Worm (Caenorhabditis elegans) whole organism, L2 larva: Measurements from ENCODE around the gene kcc-3.
A peak's percentile ranks its signal among the peaks of the same experiment; 100 is the strongest.

Source experiments
- C34F6.9 ChIP-seq: fragments of 150-350 bp; optimal IDR thresholded peaks from 2 replicates; lab custom pipeline; 2014; ENCODE audit warnings: missing biosample characterization, missing genetic modification characterization
- F13H6.1 ChIP-seq: sonication (generic microtip); optimal IDR thresholded peaks from 2 replicates; lab custom pipeline; 2016; ENCODE audit warnings: missing genetic modification characterization, missing compliant biosample characterization
- alr-1 ChIP-seq: fragments of 150-350 bp; optimal IDR thresholded peaks from 2 replicates; lab custom pipeline; 2014; ENCODE audit warnings: missing biosample characterization, missing genetic modification characterization
- aly-2 ChIP-seq: fragments of 150-350 bp; optimal IDR thresholded peaks from 2 replicates; lab custom pipeline; 2014; ENCODE audit warnings: missing biosample characterization, missing genetic modification characterization
- blmp-1 ChIP-seq: sonication (generic microtip); optimal IDR thresholded peaks from 2 replicates; lab custom pipeline; 2017; ENCODE audit warnings: missing genetic modification characterization, mild to moderate bottlenecking, missing compliant biosample characterization, antibody characterized with exemption, moderate library complexity; ENCODE audit not compliant: insufficient read depth
- ceh-82 ChIP-seq: fragments of 150-350 bp; optimal IDR thresholded peaks from 2 replicates; lab custom pipeline; 2014; ENCODE audit warnings: missing biosample characterization, missing genetic modification characterization
- crh-2 ChIP-seq: sonication (generic microtip); optimal IDR thresholded peaks from 2 replicates; lab custom pipeline; 2017; ENCODE audit warnings: missing biosample characterization, missing genetic modification characterization
- dmd-4 ChIP-seq: sonication (generic microtip); optimal IDR thresholded peaks from 2 replicates; lab custom pipeline; 2017; ENCODE audit warnings: missing biosample characterization, missing genetic modification characterization
- egl-27 ChIP-seq: sonication (generic microtip); optimal IDR thresholded peaks from 3 replicates; lab custom pipeline; 2017; ENCODE audit warnings: missing biosample characterization, missing genetic modification reagents, missing genetic modification characterization
- elt-1 ChIP-seq: fragments of 150-350 bp; optimal IDR thresholded peaks from 2 replicates; lab custom pipeline; 2014; ENCODE audit warnings: missing biosample characterization, missing genetic modification characterization
- elt-3 ChIP-seq: sonication (generic microtip); optimal IDR thresholded peaks from 2 replicates; lab custom pipeline; 2017; ENCODE audit warnings: missing biosample characterization, missing genetic modification characterization
- fos-1 ChIP-seq: fragments of 150-350 bp; optimal IDR thresholded peaks from 2 replicates; lab custom pipeline; 2014; ENCODE audit warnings: missing biosample characterization, missing genetic modification characterization
- gmeb-1 ChIP-seq: fragments of 150-350 bp; optimal IDR thresholded peaks from 2 replicates; lab custom pipeline; 2014; ENCODE audit warnings: missing biosample characterization, missing genetic modification characterization
- lin-11 ChIP-seq: fragments of 150-350 bp; sonication (generic microtip); optimal IDR thresholded peaks from 2 replicates; lab custom pipeline; 2014; ENCODE audit warnings: missing biosample characterization, missing genetic modification characterization, inconsistent platforms, mixed read lengths
- lin-39 ChIP-seq: fragments of 150-350 bp; optimal IDR thresholded peaks from 2 replicates; lab custom pipeline; 2014; ENCODE audit warnings: missing biosample characterization, missing genetic modification reagents, missing genetic modification characterization
- lsy-2 ChIP-seq, 2 experiments: fragments of 150-350 bp in 1 of 2; sonication (generic microtip) in 1 of 2; optimal IDR thresholded peaks; 2 replicates each; lab custom pipeline; 2014 to 2017; ENCODE audit warnings: missing biosample characterization in 2 of 2, missing genetic modification characterization in 2 of 2
- mab-5 ChIP-seq: fragments of 150-350 bp; optimal IDR thresholded peaks from 2 replicates; lab custom pipeline; 2014; ENCODE audit warnings: missing biosample characterization, missing genetic modification characterization
- mbf-1 ChIP-seq: sonication (generic microtip); optimal IDR thresholded peaks from 2 replicates; lab custom pipeline; 2017; ENCODE audit warnings: missing biosample characterization, missing genetic modification characterization
- mdl-1 ChIP-seq, 2 experiments: fragments of 150-350 bp in 1 of 2; sonication (generic microtip) in 1 of 2; optimal IDR thresholded peaks; 2 replicates each; lab custom pipeline; 2017; ENCODE audit warnings: missing biosample characterization in 2 of 2, missing genetic modification characterization in 2 of 2
- nhr-10 ChIP-seq: sonication (generic microtip); optimal IDR thresholded peaks from 2 replicates; lab custom pipeline; 2017; ENCODE audit warnings: missing biosample characterization, missing genetic modification characterization
- nhr-11 ChIP-seq: fragments of 150-350 bp; optimal IDR thresholded peaks from 2 replicates; lab custom pipeline; 2014; ENCODE audit warnings: missing biosample characterization, missing genetic modification characterization
- nhr-12 ChIP-seq: fragments of 150-350 bp; optimal IDR thresholded peaks from 2 replicates; lab custom pipeline; 2014; ENCODE audit warnings: missing biosample characterization, missing genetic modification characterization
- nhr-129 ChIP-seq: fragments of 150-350 bp; optimal IDR thresholded peaks from 2 replicates; lab custom pipeline; 2014; ENCODE audit warnings: missing biosample characterization, missing genetic modification characterization
- nhr-23 ChIP-seq: fragments of 150-350 bp; optimal IDR thresholded peaks from 2 replicates; lab custom pipeline; 2014; ENCODE audit warnings: missing biosample characterization, missing genetic modification reagents, missing genetic modification characterization
- nhr-237 ChIP-seq: fragments of 150-350 bp; optimal IDR thresholded peaks from 2 replicates; lab custom pipeline; 2014; ENCODE audit warnings: missing biosample characterization, missing genetic modification characterization
- nhr-25 ChIP-seq: fragments of 150-350 bp; sonication (generic microtip); optimal IDR thresholded peaks from 3 replicates; lab custom pipeline; 2014; ENCODE audit warnings: missing biosample characterization, missing genetic modification characterization
- nhr-6 ChIP-seq: fragments of 150-350 bp; optimal IDR thresholded peaks from 2 replicates; lab custom pipeline; 2014; ENCODE audit warnings: missing biosample characterization, missing genetic modification characterization
- nhr-77 ChIP-seq: fragments of 150-350 bp; optimal IDR thresholded peaks from 2 replicates; lab custom pipeline; 2014; ENCODE audit warnings: missing biosample characterization, missing genetic modification characterization
- peb-1 ChIP-seq: fragments of 150-350 bp; optimal IDR thresholded peaks from 2 replicates; lab custom pipeline; 2014; ENCODE audit warnings: missing biosample characterization, missing genetic modification characterization
- sem-4 ChIP-seq: fragments of 150-350 bp; optimal IDR thresholded peaks from 2 replicates; lab custom pipeline; 2014; ENCODE audit warnings: missing biosample characterization, missing genetic modification reagents, missing genetic modification characterization
- skn-1 ChIP-seq: sonication (generic microtip); optimal IDR thresholded peaks from 2 replicates; lab custom pipeline; 2017; ENCODE audit warnings: missing biosample characterization, missing genetic modification characterization
- sma-9 ChIP-seq, 2 experiments: fragments of 150-350 bp in 1 of 2; sonication (generic microtip) in 1 of 2; optimal IDR thresholded peaks; 2 replicates each; lab custom pipeline; 2014 to 2016; ENCODE audit warnings: missing genetic modification characterization in 2 of 2, mild to moderate bottlenecking in 1 of 2, missing biosample characterization in 1 of 2, missing compliant biosample characterization in 1 of 2, missing genetic modification reagents in 1 of 2, moderate library complexity in 1 of 2
- unc-39 ChIP-seq: fragments of 150-350 bp; optimal IDR thresholded peaks from 2 replicates; lab custom pipeline; 2014; ENCODE audit warnings: missing biosample characterization, missing genetic modification characterization
- unc-55 ChIP-seq: fragments of 150-350 bp; sonication (generic microtip); optimal IDR thresholded peaks from 3 replicates; lab custom pipeline; 2014; ENCODE audit warnings: missing biosample characterization, missing genetic modification reagents, missing genetic modification characterization
- zag-1 ChIP-seq: fragments of 150-350 bp; optimal IDR thresholded peaks from 2 replicates; lab custom pipeline; 2014; ENCODE audit warnings: missing biosample characterization, missing genetic modification characterization
- ztf-1 ChIP-seq: fragments of 200-800 bp; sonication (Bioruptor generic); conservative IDR thresholded peaks from 2 replicates; pipeline ENCODE4 v1.3.6; 2022; ENCODE audit warnings: missing genetic modification characterization, missing compliant biosample characterization
- ztf-4 ChIP-seq: fragments of 150-350 bp; optimal IDR thresholded peaks from 2 replicates; lab custom pipeline; 2014; ENCODE audit warnings: missing biosample characterization, missing genetic modification characterization

kcc-3 gene

DNA sequence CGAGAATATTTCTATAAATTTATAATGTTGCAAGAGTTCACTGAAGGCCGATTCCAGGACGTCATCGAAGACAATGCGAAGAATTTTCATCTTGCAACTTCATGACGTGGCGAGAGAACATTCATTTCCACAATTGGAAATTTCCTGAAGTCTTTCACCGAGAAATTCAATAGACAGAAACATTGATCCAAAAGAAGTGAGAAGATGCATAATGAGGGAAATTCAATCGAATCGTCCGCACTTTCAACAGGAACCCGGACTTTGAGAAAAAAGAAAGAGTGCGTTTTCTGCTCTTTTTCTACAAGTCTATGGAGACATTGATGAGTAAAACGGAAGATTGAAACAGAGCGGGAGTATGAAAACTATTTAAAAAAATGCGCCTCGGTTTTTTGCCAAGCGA lies 35.2 kb upstream of the kcc-3 start:
- no peak for TF ChIP-seq ztf-4
- TF ChIP-seq skn-1, result no peak
- no peak for TF ChIP-seq crh-2 (tag; lab: Kevin White, UChicago)
- no peak for TF ChIP-seq elt-1 (tag; lab: Kevin White, UChicago)
- no peak for TF ChIP-seq fos-1 (tag; lab: Kevin White, UChicago)
- TF ChIP-seq nhr-12 (tag; lab: Kevin White, UChicago), result no peak
- no peak for TF ChIP-seq lin-11
- TF ChIP-seq mab-5 (tag; lab: Kevin White, UChicago), result no peak
- TF ChIP-seq aly-2 (tag; lab: Kevin White, UChicago), result no peak
- TF ChIP-seq elt-3 (tag; lab: Kevin White, UChicago), result no peak
- no peak for TF ChIP-seq mdl-1 (tag; optimal IDR thresholded peaks at IDR 0.05; lab: Kevin White, UChicago)
- no peak for TF ChIP-seq ztf-1
- no peak for TF ChIP-seq lin-39
- TF ChIP-seq nhr-25 (tag; lab: Kevin White, UChicago), result no peak
- TF ChIP-seq gmeb-1 (tag; lab: Kevin White, UChicago), result no peak
- no peak for TF ChIP-seq nhr-129 (tag; lab: Kevin White, UChicago)
- no peak for TF ChIP-seq lsy-2 (tag; optimal IDR thresholded peaks at IDR 0.05; lab: Kevin White, UChicago)
- no peak for TF ChIP-seq nhr-6 (tag; lab: Kevin White, UChicago)
- no peak for TF ChIP-seq unc-39 (tag; lab: Kevin White, UChicago)
- no peak for TF ChIP-seq ceh-82 (tag; lab: Kevin White, UChicago)

- peak; percentile 8 for TF ChIP-seq unc-55
- TF ChIP-seq alr-1 (tag; lab: Kevin White, UChicago), result no peak
- no peak for TF ChIP-seq ceh-82 (tag; lab: Kevin White, UChicago)
- TF ChIP-seq nhr-23 (tag; lab: Kevin White, UChicago), result no peak
- no peak for TF ChIP-seq ztf-1
- TF ChIP-seq nhr-6 (tag; lab: Kevin White, UChicago), result no peak
- no peak for TF ChIP-seq F13H6.1
Observed at ce11 chrII:7465519-7465918, 31.4 kb upstream of the kcc-3 start, which contains the start of gene sro-1. TSS of gene sro-1 (minus strand) at chrII:7465619.

DNA sequence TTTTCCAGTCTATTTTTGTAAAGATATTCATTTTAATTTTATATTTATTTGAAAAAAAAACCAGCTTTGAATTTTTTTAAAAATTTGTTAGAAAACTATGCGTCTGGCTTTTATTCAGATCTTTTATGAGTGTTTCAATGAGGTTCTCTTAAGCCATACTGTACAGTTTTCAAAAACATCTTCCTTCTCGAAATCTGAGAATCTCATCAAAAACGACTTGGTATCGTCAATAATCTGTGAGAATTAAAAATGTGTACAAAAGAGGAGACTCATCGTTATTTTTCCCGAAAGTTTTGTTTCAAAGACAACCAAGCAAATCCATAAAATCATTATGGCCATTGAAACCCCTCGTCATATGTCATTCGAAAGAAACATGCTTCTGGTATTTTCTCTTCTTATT lies 25.1 kb upstream of the kcc-3 start, which contains the start of gene D1022.2:
Gene D1022.2, plus strand, starts transcription at position 301 of the 400 bp plus-strand sequence.
- TF ChIP-seq elt-3 (tag; lab: Kevin White, UChicago), result no peak
- no peak for TF ChIP-seq mbf-1
- TF ChIP-seq zag-1 (tag; lab: Kevin White, UChicago), result no peak
- TF ChIP-seq blmp-1 (tag; lab: Kevin White, UChicago), result no peak
- TF ChIP-seq peb-1, result no peak
- TF ChIP-seq, all 48 proteins: peak for 0

DNA sequence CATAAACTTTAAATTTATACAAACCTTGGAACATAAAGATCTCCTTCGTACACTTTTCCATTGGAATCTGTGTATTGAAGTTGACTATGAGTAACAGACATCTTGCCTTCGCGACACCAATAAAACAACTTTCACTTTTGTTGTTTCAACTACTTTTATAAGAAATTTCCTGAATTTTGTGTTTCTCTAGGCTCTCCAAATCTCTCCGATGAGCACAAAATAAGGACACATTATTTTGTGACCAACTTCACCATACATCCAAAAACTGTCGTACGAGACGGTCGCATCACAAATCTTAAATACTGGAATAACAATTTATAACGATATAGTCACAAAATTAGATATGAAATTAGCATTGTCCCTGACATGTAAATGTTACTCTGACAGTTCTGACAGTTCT lies 24.6 kb upstream of the kcc-3 start, which contains the start of gene D1022.5:
Gene D1022.5, minus strand, starts transcription at position 101 of the 400 bp plus-strand sequence.
- TF ChIP-seq nhr-12 (tag; lab: Kevin White, UChicago), result no peak
- no peak for TF ChIP-seq lin-11
- TF ChIP-seq blmp-1 (tag; lab: Kevin White, UChicago), result no peak
- TF ChIP-seq ztf-1, result no peak

- TF ChIP-seq zag-1 (tag; lab: Kevin White, UChicago) (no peak), dmd-4 (tag; lab: Kevin White, UChicago) (no peak), peb-1 (no peak), unc-55 (no peak), nhr-237 (tag; lab: Kevin White, UChicago) (no peak), sem-4 (tag; lab: Kevin White, UChicago) (no peak), nhr-10 (tag; lab: Kevin White, UChicago) (no peak), elt-1 (tag; lab: Kevin White, UChicago) (no peak), mab-5 (tag; lab: Kevin White, UChicago) (no peak), unc-39 (tag; lab: Kevin White, UChicago) (no peak), egl-27 (no peak), blmp-1 (tag; lab: Kevin White, UChicago) (peak; percentile 56), nhr-129 (tag; lab: Kevin White, UChicago) (no peak), crh-2 (tag; lab: Kevin White, UChicago) (peak; percentile 38), mdl-1 (tag; optimal IDR thresholded peaks at IDR 0.05; lab: Kevin White, UChicago) (no peak), gmeb-1 (tag; lab: Kevin White, UChicago) (peak; percentile 37), alr-1 (tag; lab: Kevin White, UChicago) (no peak), mbf-1 (no peak), nhr-11 (tag; lab: Kevin White, UChicago) (no peak), skn-1 (no peak), sma-9 (GFP tag; optimal IDR thresholded peaks at IDR 0.05; lab: Kevin White, UChicago) (peak; percentile 68), sma-9 (tag; optimal IDR thresholded peaks at IDR 0.05; lab: Kevin White, UChicago) (no peak), C34F6.9 (tag; lab: Kevin White, UChicago) (peak; percentile 33), nhr-77 (tag; lab: Kevin White, UChicago) (no peak), fos-1 (tag; lab: Kevin White, UChicago) (peak; percentile 57)
Observed at ce11 chrII:7457210-7457609, 23.1 kb upstream of the kcc-3 start, which contains the start of gene D1022.4. TSS of gene D1022.4 (minus strand) at chrII:7457292.
